Fruit fly (Drosophila melanogaster) Kc167 (cell line): ENCODE data around the gene CG14659.

Source experiments
- Myc ChIP-seq: fragments of >200 bp; optimal IDR thresholded peaks from 2 replicates; lab custom pipeline; 2017; ENCODE audit warnings: missing external identifiers
- Sin3A ChIP-seq: fragments of >200 bp; optimal IDR thresholded peaks from 2 replicates; lab custom pipeline; 2018; ENCODE audit warnings: missing external identifiers
- h ChIP-seq: fragments of >200 bp; optimal IDR thresholded peaks from 3 replicates; lab custom pipeline; 2018; ENCODE audit warnings: missing external identifiers
- psq ChIP-seq: fragments of >200 bp; optimal IDR thresholded peaks from 2 replicates; lab custom pipeline; 2017; ENCODE audit warnings: missing external identifiers
- ttk ChIP-seq: sonication (Bioruptor generic); optimal IDR thresholded peaks from 2 replicates; lab custom pipeline; 2017; ENCODE audit warnings: missing external identifiers

- TF ChIP-seq ttk (no peak), Sin3A (lab: Kevin White, UChicago) (no peak), Myc (no peak), psq (lab: Kevin White, UChicago) (no peak), h (no peak)
Measured at dm6 chr3R:4849035-4849656, 18.0 kb upstream of the CG14659 start.
